Fruit fly (Drosophila melanogaster): ENCODE data around the gene ntc.

dm6 chr3L:3826541-3826940 lies 20.3 kb upstream of the ntc start:
- TF ChIP-seq pan (optimal IDR thresholded peaks at IDR 0.05) (no peak), Mio (GFP tag; optimal IDR thresholded peaks at IDR 0.05) (no peak), OdsH (GFP tag; optimal IDR thresholded peaks at IDR 0.05) (no peak), Sp1 (GFP tag; optimal IDR thresholded peaks at IDR 0.05) (peak; percentile 75), dl (GFP tag; optimal IDR thresholded peaks at IDR 0.05; ENCODE audit: insufficient read depth in 1 of 2, partially characterized antibody in 2 of 2) (no peak), psq (GFP tag; optimal IDR thresholded peaks at IDR 0.05) (peak; percentile 70), usp (GFP tag; optimal IDR thresholded peaks at IDR 0.05) (no peak), dmrt93B (GFP tag; optimal IDR thresholded peaks at IDR 0.05) (no peak), sv (GFP tag; optimal IDR thresholded peaks at IDR 0.05) (peak; percentile 11), woc (GFP tag; optimal IDR thresholded peaks at IDR 0.05) (no peak)

Data from whole organism, wandering third instar larva.